Worm (Caenorhabditis elegans) whole organism, mixed stage, embryonic: ENCODE results near the gene tag-294.

Source experiments
- hlh-1 ChIP-seq: fragments of 150-350 bp; optimal IDR thresholded peaks from 2 replicates; lab custom pipeline; 2014; ENCODE audit warnings: missing biosample characterization, missing genetic modification reagents, missing genetic modification characterization
- lin-13 ChIP-seq: fragments of 150-350 bp; optimal IDR thresholded peaks from 2 replicates; lab custom pipeline; 2014; ENCODE audit warnings: missing biosample characterization, missing genetic modification characterization
- nhr-76 ChIP-seq: sonication (generic microtip); optimal IDR thresholded peaks from 2 replicates; lab custom pipeline; 2017; ENCODE audit warnings: missing biosample characterization, missing genetic modification characterization
- sptf-1 ChIP-seq: sonication (generic microtip); optimal IDR thresholded peaks from 2 replicates; lab custom pipeline; 2017; ENCODE audit warnings: mild to moderate bottlenecking, missing genetic modification characterization, moderate library complexity, missing compliant biosample characterization
- unc-39 ChIP-seq: fragments of 150-350 bp; optimal IDR thresholded peaks from 2 replicates; lab custom pipeline; 2014; ENCODE audit warnings: missing biosample characterization, missing genetic modification characterization
- unc-62 ChIP-seq: fragments of 150-350 bp; optimal IDR thresholded peaks from 2 replicates; lab custom pipeline; 2014; ENCODE audit warnings: missing biosample characterization, missing genetic modification reagents, missing genetic modification characterization
- ztf-11 ChIP-seq: fragments of 150-350 bp; optimal IDR thresholded peaks from 2 replicates; lab custom pipeline; 2014; ENCODE audit warnings: missing biosample characterization, missing genetic modification characterization

- TF ChIP-seq unc-39 (tag; lab: Kevin White, UChicago) (no peak), nhr-76 (tag; lab: Kevin White, UChicago) (no peak), sptf-1 (tag; lab: Kevin White, UChicago) (no peak), hlh-1 (tag; lab: Kevin White, UChicago) (no peak), unc-62 (GFP tag; lab: Kevin White, UChicago) (peak; percentile 26), ztf-11 (tag; lab: Kevin White, UChicago) (no peak), lin-13 (tag; lab: Kevin White, UChicago) (no peak)
Observed at ce11 chrX:5746665-5747064, 16.5 kb downstream of the tag-294 start.
